Fruit fly (Drosophila melanogaster): ENCODE data around the gene CG4836.

The CG4836 gene

DNA sequence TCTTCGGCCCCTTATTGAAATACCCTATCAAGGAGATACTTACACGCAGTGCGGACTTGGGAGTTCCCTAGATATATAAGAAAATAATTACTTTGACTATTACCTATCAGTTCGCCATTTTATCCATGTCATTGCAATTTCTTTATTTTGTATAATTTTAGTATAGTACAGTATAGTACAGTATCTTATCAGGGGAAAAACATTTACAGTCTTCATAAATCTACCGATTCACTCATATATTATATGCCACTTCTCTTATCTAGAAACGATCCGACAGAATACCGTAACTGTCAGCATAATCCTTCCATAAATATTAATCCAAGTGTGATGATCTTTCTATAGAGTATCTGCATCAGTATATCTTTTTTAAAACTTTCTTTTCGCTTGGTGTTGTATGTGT lies 17.2 kb upstream of the CG4836 start:
- peak; percentile 9 for TF ChIP-seq spab (GFP tag; optimal IDR thresholded peaks at IDR 0.05)
- no peak for TF ChIP-seq Ets21C (GFP tag; optimal IDR thresholded peaks at IDR 0.05)
- TF ChIP-seq CG32006 (GFP tag; optimal IDR thresholded peaks at IDR 0.05): peak; percentile 82
- no peak for TF ChIP-seq CG16779 (tag; optimal IDR thresholded peaks at IDR 0.05)
- no peak for TF ChIP-seq Hr39 (GFP tag; optimal IDR thresholded peaks at IDR 0.05)
- TF ChIP-seq CG3032 (tag; optimal IDR thresholded peaks at IDR 0.05): no peak
- TF ChIP-seq CG8319 (GFP tag; optimal IDR thresholded peaks at IDR 0.05): no peak
- peak; percentile 48 for TF ChIP-seq achi (GFP tag; optimal IDR thresholded peaks at IDR 0.05)
- TF ChIP-seq eg (GFP tag; IDR thresholded peaks at IDR 0.05): 0 out of 3 replicates have a peak, but pooled peaks have one; percentile 21
- TF ChIP-seq dac (GFP tag; optimal IDR thresholded peaks at IDR 0.05): peak; percentile 7
- TF ChIP-seq fkh (GFP tag; optimal IDR thresholded peaks at IDR 0.05): no peak
- TF ChIP-seq ss (GFP tag; optimal IDR thresholded peaks at IDR 0.05): no peak
- no peak for TF ChIP-seq CG1621 (tag; optimal IDR thresholded peaks at IDR 0.05)
- TF ChIP-seq Met (GFP tag; optimal IDR thresholded peaks at IDR 0.05): no peak
- TF ChIP-seq Sox102F (GFP tag; optimal IDR thresholded peaks at IDR 0.05): no peak
- peak; percentile 13 for TF ChIP-seq CG6276 (GFP tag; optimal IDR thresholded peaks at IDR 0.05)
- TF ChIP-seq CG34406 (GFP tag; optimal IDR thresholded peaks at IDR 0.05): no peak
- peak; percentile 1 for TF ChIP-seq CG10669 (GFP tag; optimal IDR thresholded peaks at IDR 0.05)
- no peak for TF ChIP-seq CG11762 (GFP tag; optimal IDR thresholded peaks at IDR 0.05; ENCODE audit: insufficient read depth)
- no peak for TF ChIP-seq CG11294 (GFP tag; IDR thresholded peaks at IDR 0.05)
- no peak for TF ChIP-seq Gug (GFP tag; IDR thresholded peaks at IDR 0.05)
- TF ChIP-seq esn (GFP tag; optimal IDR thresholded peaks at IDR 0.05): no peak
- TF ChIP-seq CG6163 (GFP tag; IDR thresholded peaks at IDR 0.05): no peak
- peak; percentile 44 for TF ChIP-seq Lpt (GFP tag; optimal IDR thresholded peaks at IDR 0.05)
- no peak for TF ChIP-seq Hr38 (GFP tag; optimal IDR thresholded peaks at IDR 0.05)
- peak; percentile 60 for TF ChIP-seq pdm3 (GFP tag; optimal IDR thresholded peaks at IDR 0.05)
- no peak for TF ChIP-seq vri (GFP tag; optimal IDR thresholded peaks at IDR 0.05)
- no peak for TF ChIP-seq CG6854 (GFP tag; optimal IDR thresholded peaks at IDR 0.05)
- TF ChIP-seq CG8632 (GFP tag; optimal IDR thresholded peaks at IDR 0.05): no peak
- TF ChIP-seq CG6808 (GFP tag; optimal IDR thresholded peaks at IDR 0.05): no peak
- TF ChIP-seq Eip75B (GFP tag; optimal IDR thresholded peaks at IDR 0.05): peak; percentile 12
- TF ChIP-seq CG3919 (GFP tag; optimal IDR thresholded peaks at IDR 0.05): peak; percentile 31
- peak; percentile 65 for TF ChIP-seq CG4318 (GFP tag; optimal IDR thresholded peaks at IDR 0.05)
- TF ChIP-seq CG8119 (GFP tag; IDR thresholded peaks at IDR 0.05): peak; percentile 53; the same call in 2 of the 3 replicates
- TF ChIP-seq acj6 (GFP tag; optimal IDR thresholded peaks at IDR 0.05): peak; percentile 35
- no peak for TF ChIP-seq Smox (GFP tag; optimal IDR thresholded peaks at IDR 0.05)
- peak; percentile 7 for TF ChIP-seq lz (GFP tag; optimal IDR thresholded peaks at IDR 0.05)
- no peak for TF ChIP-seq CG31627 (GFP tag; optimal IDR thresholded peaks at IDR 0.05)
- peak; percentile 84 for TF ChIP-seq Eip78C (GFP tag)
- TF ChIP-seq Sox14 (GFP tag; optimal IDR thresholded peaks at IDR 0.05): peak; percentile 14
- peak; percentile 30 for TF ChIP-seq net (GFP tag; optimal IDR thresholded peaks at IDR 0.05)
- no peak for TF ChIP-seq CG7368 (GFP tag; optimal IDR thresholded peaks at IDR 0.05)
- TF ChIP-seq CG6792 (GFP tag; optimal IDR thresholded peaks at IDR 0.05): peak; percentile 12
- no peak for TF ChIP-seq CG9139 (GFP tag; optimal IDR thresholded peaks at IDR 0.05)
- TF ChIP-seq Sox15 (GFP tag; optimal IDR thresholded peaks at IDR 0.05): no peak
- TF ChIP-seq Eip93F (GFP tag; optimal IDR thresholded peaks at IDR 0.05): no peak
- no peak for TF ChIP-seq cyc (GFP tag; optimal IDR thresholded peaks at IDR 0.05)
- no peak for TF ChIP-seq dsx (GFP tag; optimal IDR thresholded peaks at IDR 0.05; ENCODE audit: poor library complexity, severe bottlenecking)
- no peak for TF ChIP-seq fd59A (GFP tag; optimal IDR thresholded peaks at IDR 0.05)
- peak; percentile 73 for TF ChIP-seq Hr4 (GFP tag; optimal IDR thresholded peaks at IDR 0.05)
- TF ChIP-seq fd85E (GFP tag; optimal IDR thresholded peaks at IDR 0.05): no peak
- no peak; the same call in 1 of the 2 replicates for TF ChIP-seq CG15336 (GFP tag; IDR thresholded peaks at IDR 0.05)
- peak; percentile 17 for TF ChIP-seq svp (GFP tag)
